Worm (Caenorhabditis elegans) whole organism, mixed stage, embryonic: ENCODE measurements around the gene bath-15.

Experiments used
- M03D4.4 ChIP-seq: sonication (generic microtip); optimal IDR thresholded peaks from 2 replicates; lab custom pipeline; 2017; ENCODE audit warnings: mild to moderate bottlenecking, missing genetic modification characterization, missing compliant biosample characterization
- bed-3 ChIP-seq: fragments of 200-800 bp; sonication (Bioruptor generic); optimal IDR thresholded peaks from 3 replicates; lab custom pipeline; 2018; ENCODE audit warnings: mild to moderate bottlenecking, missing genetic modification characterization, moderate library complexity, missing compliant biosample characterization
- blmp-1 ChIP-seq: fragments of 150-350 bp; optimal IDR thresholded peaks from 2 replicates; lab custom pipeline; 2014; ENCODE audit warnings: missing biosample characterization, missing genetic modification characterization
- ceh-39 ChIP-seq: fragments of 150-350 bp; optimal IDR thresholded peaks from 2 replicates; lab custom pipeline; 2014; ENCODE audit warnings: missing biosample characterization, missing genetic modification characterization
- ces-1 ChIP-seq: fragments of 150-350 bp; optimal IDR thresholded peaks from 2 replicates; lab custom pipeline; 2014; ENCODE audit warnings: missing biosample characterization, missing genetic modification reagents, missing genetic modification characterization
- cnd-1 ChIP-seq: fragments of 200-800 bp; sonication (Bioruptor generic); optimal IDR thresholded peaks from 2 replicates; lab custom pipeline; 2018; ENCODE audit warnings: mild to moderate bottlenecking, missing genetic modification characterization, missing compliant biosample characterization
- drap-1 ChIP-seq: fragments of 200-800 bp; sonication (Bioruptor generic); optimal IDR thresholded peaks from 3 replicates; lab custom pipeline; 2018; ENCODE audit warnings: mild to moderate bottlenecking, missing genetic modification characterization, missing compliant biosample characterization
- elt-1 ChIP-seq: sonication (generic microtip); optimal IDR thresholded peaks from 2 replicates; lab custom pipeline; 2017; ENCODE audit warnings: missing genetic modification characterization, mild to moderate bottlenecking, missing compliant biosample characterization, antibody characterized with exemption, moderate library complexity, borderline replicate concordance; ENCODE audit not compliant: insufficient read depth
- elt-3 ChIP-seq: fragments of 150-350 bp; optimal IDR thresholded peaks from 2 replicates; lab custom pipeline; 2014; ENCODE audit warnings: missing biosample characterization, missing genetic modification characterization
- ham-2 ChIP-seq: fragments of 200-800 bp; sonication (Bioruptor generic); optimal IDR thresholded peaks from 2 replicates; lab custom pipeline; 2018; ENCODE audit warnings: mild to moderate bottlenecking, missing genetic modification characterization, missing compliant biosample characterization
- hlh-1 ChIP-seq: fragments of 150-350 bp; optimal IDR thresholded peaks from 2 replicates; lab custom pipeline; 2014; ENCODE audit warnings: missing biosample characterization, missing genetic modification reagents, missing genetic modification characterization
- lin-13 ChIP-seq: fragments of 150-350 bp; optimal IDR thresholded peaks from 2 replicates; lab custom pipeline; 2014; ENCODE audit warnings: missing biosample characterization, missing genetic modification characterization
- lsy-2 ChIP-seq: fragments of 150-350 bp; optimal IDR thresholded peaks from 2 replicates; lab custom pipeline; 2014; ENCODE audit warnings: missing biosample characterization, missing genetic modification characterization
- mab-5 ChIP-seq: fragments of 150-350 bp; optimal IDR thresholded peaks from 2 replicates; lab custom pipeline; 2014; ENCODE audit warnings: missing biosample characterization, missing genetic modification characterization
- mep-1 ChIP-seq: fragments of 150-350 bp; optimal IDR thresholded peaks from 2 replicates; lab custom pipeline; 2017; ENCODE audit warnings: missing biosample characterization, missing genetic modification reagents, missing genetic modification characterization, inconsistent platforms
- nhr-2 ChIP-seq: fragments of 150-350 bp; optimal IDR thresholded peaks from 2 replicates; lab custom pipeline; 2014; ENCODE audit warnings: missing biosample characterization, missing genetic modification characterization
- nhr-237 ChIP-seq: fragments of 150-350 bp; optimal IDR thresholded peaks from 2 replicates; lab custom pipeline; 2014; ENCODE audit warnings: missing biosample characterization, missing genetic modification characterization
- nhr-28 ChIP-seq: fragments of 150-350 bp; optimal IDR thresholded peaks from 2 replicates; lab custom pipeline; 2014; ENCODE audit warnings: missing biosample characterization, missing genetic modification characterization
- nhr-76 ChIP-seq: sonication (generic microtip); optimal IDR thresholded peaks from 2 replicates; lab custom pipeline; 2017; ENCODE audit warnings: missing biosample characterization, missing genetic modification characterization
- pha-4 ChIP-seq: fragments of 150-350 bp; optimal IDR thresholded peaks from 2 replicates; lab custom pipeline; 2018; ENCODE audit warnings: missing biosample characterization, missing genetic modification reagents, missing genetic modification characterization
- sem-2 ChIP-seq: fragments of 200-800 bp; sonication (Bioruptor generic); optimal IDR thresholded peaks from 2 replicates; lab custom pipeline; 2018; ENCODE audit warnings: mild to moderate bottlenecking, missing genetic modification characterization, missing compliant biosample characterization
- snpc-4 ChIP-seq: fragments of 150-350 bp; optimal IDR thresholded peaks from 2 replicates; lab custom pipeline; 2014; ENCODE audit warnings: missing biosample characterization, missing genetic modification characterization
- tbx-8 ChIP-seq: fragments of 200-800 bp; sonication (Bioruptor generic); optimal IDR thresholded peaks from 2 replicates; lab custom pipeline; 2018; ENCODE audit warnings: mild to moderate bottlenecking, missing genetic modification characterization, moderate library complexity, missing compliant biosample characterization
- unc-120 ChIP-seq: sonication (generic microtip); optimal IDR thresholded peaks from 2 replicates; lab custom pipeline; 2017; ENCODE audit warnings: missing genetic modification characterization, missing compliant biosample characterization; ENCODE audit not compliant: poor library complexity, severe bottlenecking
- unc-39 ChIP-seq: fragments of 150-350 bp; optimal IDR thresholded peaks from 2 replicates; lab custom pipeline; 2014; ENCODE audit warnings: missing biosample characterization, missing genetic modification characterization
- unc-62 ChIP-seq: fragments of 150-350 bp; optimal IDR thresholded peaks from 2 replicates; lab custom pipeline; 2014; ENCODE audit warnings: missing biosample characterization, missing genetic modification reagents, missing genetic modification characterization
- zip-8 ChIP-seq: fragments of 150-350 bp; optimal IDR thresholded peaks from 2 replicates; lab custom pipeline; 2014; ENCODE audit warnings: missing biosample characterization, missing genetic modification characterization
- ztf-11 ChIP-seq: fragments of 150-350 bp; optimal IDR thresholded peaks from 2 replicates; lab custom pipeline; 2014; ENCODE audit warnings: missing biosample characterization, missing genetic modification characterization

The bath-15 gene

DNA sequence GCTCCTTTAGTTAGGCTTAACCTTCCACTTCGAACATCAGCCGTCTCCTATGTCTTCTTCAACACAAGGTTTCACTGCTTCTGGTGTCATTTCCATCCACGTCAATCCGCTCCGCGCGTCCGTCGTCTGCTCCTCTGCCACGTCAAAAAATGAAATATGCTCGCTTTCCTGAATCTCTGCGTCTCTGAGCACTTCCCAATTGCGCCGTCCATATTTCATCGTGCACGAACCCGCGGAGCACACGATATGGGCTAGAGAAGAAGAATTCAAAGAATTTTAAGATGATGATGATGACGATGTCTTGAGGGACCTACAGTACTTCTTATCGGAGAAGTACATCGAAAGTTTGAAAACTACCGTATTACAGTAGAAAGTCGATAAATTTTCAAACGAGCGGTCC is 17.1 kb upstream of the bath-15 start:
- TF ChIP-seq unc-62: no peak
- no peak for TF ChIP-seq nhr-76
- no peak for TF ChIP-seq mab-5 (tag; lab: Kevin White, UChicago)
- no peak for TF ChIP-seq mep-1 (tag; lab: Kevin White, UChicago)
- no peak for TF ChIP-seq tbx-8 (GFP tag; lab: Kevin White, UChicago)
- TF ChIP-seq elt-1: no peak
- no peak for TF ChIP-seq nhr-237 (tag; lab: Kevin White, UChicago)
- no peak for TF ChIP-seq drap-1 (GFP tag; lab: Kevin White, UChicago)

- TF ChIP-seq lsy-2 (tag; lab: Kevin White, UChicago) (peak; percentile 83), lin-13 (tag; lab: Kevin White, UChicago) (no peak)
Observed at ce11 chrIII:7792209-7792608, 16.4 kb upstream of the bath-15 start.

DNA sequence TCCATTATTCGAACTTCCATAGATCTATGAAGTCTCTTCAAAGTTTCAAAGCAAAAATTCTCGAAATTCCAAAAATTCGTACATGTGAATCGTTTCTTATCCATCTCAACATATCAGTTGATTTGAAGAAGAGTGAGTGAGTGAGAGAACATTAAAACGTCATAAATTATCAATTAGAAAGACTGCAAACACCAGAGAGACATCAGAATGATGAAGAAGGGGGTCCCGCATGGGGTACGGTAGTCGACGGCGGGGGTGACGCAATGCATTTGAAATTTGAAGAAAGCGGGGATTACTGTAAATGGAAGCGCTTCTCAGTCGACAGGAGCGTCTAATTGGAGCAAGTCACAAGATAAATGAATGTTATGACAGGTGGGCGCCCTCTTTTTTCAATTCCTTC is 14.7 kb upstream of the bath-15 start:
- no peak for TF ChIP-seq ham-2 (GFP tag; lab: Kevin White, UChicago)
- peak; percentile 59 for TF ChIP-seq lsy-2 (tag; lab: Kevin White, UChicago)
- peak; percentile 63 for TF ChIP-seq unc-62
- no peak for TF ChIP-seq cnd-1
- TF ChIP-seq pha-4: no peak
- TF ChIP-seq nhr-28 (tag; lab: Kevin White, UChicago): no peak
- TF ChIP-seq snpc-4: no peak
- no peak for TF ChIP-seq unc-39 (tag; lab: Kevin White, UChicago)
- TF ChIP-seq mab-5 (tag; lab: Kevin White, UChicago): peak; percentile 51
- no peak for TF ChIP-seq tbx-8 (GFP tag; lab: Kevin White, UChicago)

DNA sequence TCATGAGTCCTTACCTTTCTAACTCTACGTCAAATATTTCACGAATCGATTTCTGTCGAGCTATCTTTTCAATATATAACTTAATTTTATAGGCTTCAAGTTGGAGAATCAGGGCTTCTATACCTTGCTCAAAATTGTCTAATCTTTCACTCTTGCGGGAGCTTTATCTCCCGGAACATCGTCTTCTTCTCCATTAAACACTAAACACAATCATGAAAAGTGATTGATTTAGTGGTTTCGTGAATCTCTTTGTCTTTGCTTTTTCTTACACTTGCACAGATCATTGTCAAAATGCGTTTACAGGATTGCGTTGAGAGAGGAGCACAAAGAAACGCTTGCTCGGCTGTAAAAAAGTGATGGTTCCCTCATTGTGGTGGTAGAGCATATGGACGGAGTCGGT is 12.6 kb upstream of the bath-15 start:
- peak; percentile 76 for TF ChIP-seq mab-5 (tag; lab: Kevin White, UChicago)
- TF ChIP-seq bed-3: no peak
- TF ChIP-seq, all 35 proteins: peak for 1

DNA sequence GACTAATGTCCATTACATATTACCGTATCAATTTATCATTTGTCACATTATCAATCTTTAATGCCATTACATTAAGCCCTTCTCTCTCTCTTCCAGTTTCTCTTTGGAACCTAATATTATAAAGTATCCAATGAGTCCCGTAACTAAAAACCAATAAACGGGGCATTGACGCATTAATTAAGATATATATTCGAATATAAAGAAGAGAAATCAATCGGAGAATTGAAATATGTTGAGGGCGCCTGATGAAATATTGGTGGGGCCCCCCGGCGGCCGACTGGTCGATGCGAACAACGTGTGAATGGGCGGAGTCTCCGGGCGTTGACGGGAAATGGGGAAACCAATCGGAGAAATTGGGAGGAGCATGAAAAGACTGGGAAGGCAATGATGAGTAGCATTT is 8.4 kb upstream of the bath-15 start:
- peak; percentile 56 for TF ChIP-seq unc-62
- TF ChIP-seq unc-120 (tag; lab: Kevin White, UChicago): peak; percentile 11
- TF ChIP-seq mab-5 (tag; lab: Kevin White, UChicago): peak; percentile 100
- TF ChIP-seq ham-2 (GFP tag; lab: Kevin White, UChicago): no peak
- TF ChIP-seq nhr-2 (tag; lab: Kevin White, UChicago): no peak
- no peak for TF ChIP-seq zip-8 (tag; lab: Kevin White, UChicago)
- no peak for TF ChIP-seq elt-3 (tag; lab: Kevin White, UChicago)
- no peak for TF ChIP-seq ceh-39 (tag; lab: Kevin White, UChicago)
- TF ChIP-seq lsy-2 (tag; lab: Kevin White, UChicago): peak; percentile 25

- TF ChIP-seq nhr-2 (tag; lab: Kevin White, UChicago): no peak
- TF ChIP-seq lin-13 (tag; lab: Kevin White, UChicago): no peak
- no peak for TF ChIP-seq mab-5 (tag; lab: Kevin White, UChicago)
- TF ChIP-seq nhr-28 (tag; lab: Kevin White, UChicago): no peak
- no peak for TF ChIP-seq unc-39 (tag; lab: Kevin White, UChicago)
- no peak for TF ChIP-seq M03D4.4
- TF ChIP-seq mep-1 (tag; lab: Kevin White, UChicago): no peak
Observed at ce11 chrIII:7783354-7783753, 7.5 kb upstream of the bath-15 start, which contains the start of gene mab-5. mab-5 (minus strand) TSS chrIII:7783454.

ce11 chrIII:7780566-7781238 is 4.9 kb upstream of the bath-15 start:
- no peak for TF ChIP-seq ces-1
- TF ChIP-seq blmp-1 (tag; lab: Kevin White, UChicago): no peak
- no peak for TF ChIP-seq sem-2 (GFP tag; lab: Kevin White, UChicago)
- no peak for TF ChIP-seq ztf-11 (tag; lab: Kevin White, UChicago)
- TF ChIP-seq nhr-76: no peak
- TF ChIP-seq unc-120 (tag; lab: Kevin White, UChicago): peak; percentile 27
- peak; percentile 95 for TF ChIP-seq mab-5 (tag; lab: Kevin White, UChicago)
- TF ChIP-seq unc-62: peak; percentile 92
- TF ChIP-seq nhr-28 (tag; lab: Kevin White, UChicago): no peak
- TF ChIP-seq nhr-2 (tag; lab: Kevin White, UChicago): peak; percentile 12
- peak; percentile 84 for TF ChIP-seq hlh-1 (tag; lab: Kevin White, UChicago)
- TF ChIP-seq lin-13 (tag; lab: Kevin White, UChicago): no peak
- no peak for TF ChIP-seq ham-2 (GFP tag; lab: Kevin White, UChicago)
- no peak for TF ChIP-seq pha-4
- TF ChIP-seq bed-3: no peak
- no peak for TF ChIP-seq mep-1 (tag; lab: Kevin White, UChicago)
- TF ChIP-seq nhr-237 (tag; lab: Kevin White, UChicago): no peak
